Fruit fly (Drosophila melanogaster) whole organism, prepupa: ENCODE data around the gene pns.

Source experiments
- Blimp-1 ChIP-seq: fragments of 200-800 bp; sonication (Bioruptor generic); optimal IDR thresholded peaks from 3 replicates; lab custom pipeline; 2017; ENCODE audit warnings: missing biosample characterization, missing genetic modification characterization, mild to moderate bottlenecking, moderate library complexity, missing genetic modification reagents
- CG10631 ChIP-seq: fragments of 200-800 bp; sonication (Bioruptor generic); optimal IDR thresholded peaks from 2 replicates; lab custom pipeline; 2016; ENCODE audit warnings: missing biosample characterization, missing genetic modification characterization
- CG10669 ChIP-seq: fragments of 200-800 bp; sonication (Bioruptor generic); optimal IDR thresholded peaks from 3 replicates; lab custom pipeline; 2018; ENCODE audit warnings: missing biosample characterization, mild to moderate bottlenecking, missing genetic modification characterization, moderate library complexity
- CG1621 ChIP-seq: fragments of 200-800 bp; sonication (Bioruptor generic); optimal IDR thresholded peaks from 3 replicates; lab custom pipeline; 2018; ENCODE audit warnings: missing biosample characterization, mild to moderate bottlenecking, missing genetic modification characterization
- CG16779 ChIP-seq: fragments of 200-800 bp; sonication (Bioruptor generic); optimal IDR thresholded peaks from 3 replicates; lab custom pipeline; 2017; ENCODE audit warnings: missing biosample characterization, mild to moderate bottlenecking, missing genetic modification characterization
- CG31627 ChIP-seq: fragments of 200-800 bp; sonication (Bioruptor generic); optimal IDR thresholded peaks from 3 replicates; lab custom pipeline; 2016; ENCODE audit warnings: missing biosample characterization, missing genetic modification characterization
- CG6163 ChIP-seq: fragments of 200-800 bp; sonication (Bioruptor generic); IDR thresholded peaks from 3 replicates; pipeline ENCODE4 v1.3.6; 2022; ENCODE audit warnings: missing biosample characterization, missing genetic modification characterization
- CG6276 ChIP-seq: fragments of 200-800 bp; sonication (Bioruptor generic); optimal IDR thresholded peaks from 2 replicates; lab custom pipeline; 2017; ENCODE audit warnings: missing biosample characterization, mild to moderate bottlenecking, missing genetic modification characterization
- CG6854 ChIP-seq: fragments of 200-800 bp; sonication (Bioruptor generic); optimal IDR thresholded peaks from 2 replicates; lab custom pipeline; 2017; ENCODE audit warnings: missing biosample characterization, mild to moderate bottlenecking, missing genetic modification characterization
- CG7368 ChIP-seq: fragments of 200-800 bp; sonication (Bioruptor generic); optimal IDR thresholded peaks from 3 replicates; lab custom pipeline; 2016; ENCODE audit warnings: missing biosample characterization, missing genetic modification characterization
- CG8319 ChIP-seq: fragments of 200-800 bp; sonication (Bioruptor generic); optimal IDR thresholded peaks from 3 replicates; lab custom pipeline; 2016; ENCODE audit warnings: missing biosample characterization, missing genetic modification characterization
- CG8632 ChIP-seq: fragments of 200-800 bp; sonication (Bioruptor generic); optimal IDR thresholded peaks from 3 replicates; lab custom pipeline; 2016; ENCODE audit warnings: missing biosample characterization, missing genetic modification characterization
- Eip78C ChIP-seq: fragments of 200-800 bp; sonication (Bioruptor generic); peaks from one replicate; lab custom pipeline; 2016; ENCODE audit warnings: missing biosample characterization, missing genetic modification characterization
- Gug ChIP-seq: fragments of 200-800 bp; sonication (Bioruptor generic); IDR thresholded peaks from 2 replicates; pipeline ENCODE4 v1.3.6; 2022; ENCODE audit warnings: missing biosample characterization, missing genetic modification characterization
- Hr38 ChIP-seq: sonication (Bioruptor generic); optimal IDR thresholded peaks from 2 replicates; lab custom pipeline; 2016; ENCODE audit warnings: missing biosample characterization, missing genetic modification characterization
- Hr4 ChIP-seq: fragments of 200-800 bp; sonication (Bioruptor generic); optimal IDR thresholded peaks from 3 replicates; lab custom pipeline; 2016; ENCODE audit warnings: missing biosample characterization, missing genetic modification characterization
- Lpt ChIP-seq: fragments of 200-800 bp; sonication (Bioruptor generic); optimal IDR thresholded peaks from 3 replicates; lab custom pipeline; 2016; ENCODE audit warnings: missing biosample characterization, missing genetic modification characterization
- Met ChIP-seq: fragments of 200-800 bp; sonication (Bioruptor generic); optimal IDR thresholded peaks from 3 replicates; lab custom pipeline; 2016; ENCODE audit warnings: missing biosample characterization, missing genetic modification characterization
- OdsH ChIP-seq: fragments of 200-800 bp; sonication (Bioruptor generic); optimal IDR thresholded peaks from 3 replicates; lab custom pipeline; 2016; ENCODE audit warnings: missing biosample characterization, missing genetic modification characterization
- Smox ChIP-seq: fragments of 200-800 bp; sonication (Bioruptor generic); optimal IDR thresholded peaks from 3 replicates; lab custom pipeline; 2016; ENCODE audit warnings: missing biosample characterization, missing genetic modification characterization
- Sox102F ChIP-seq: fragments of 200-800 bp; sonication (Bioruptor generic); optimal IDR thresholded peaks from 2 replicates; lab custom pipeline; 2016; ENCODE audit warnings: missing biosample characterization, mild to moderate bottlenecking, missing genetic modification characterization
- Sox14 ChIP-seq: fragments of 200-800 bp; sonication (Bioruptor generic); optimal IDR thresholded peaks from 3 replicates; lab custom pipeline; 2016; ENCODE audit warnings: missing biosample characterization, missing genetic modification characterization
- Sox15 ChIP-seq: fragments of 200-800 bp; sonication (Bioruptor generic); optimal IDR thresholded peaks from 3 replicates; lab custom pipeline; 2016; ENCODE audit warnings: missing biosample characterization, missing genetic modification characterization
- achi ChIP-seq: fragments of 200-800 bp; sonication (Bioruptor generic); optimal IDR thresholded peaks from 3 replicates; lab custom pipeline; 2016; ENCODE audit warnings: missing biosample characterization, missing genetic modification characterization
- acj6 ChIP-seq: fragments of 200-800 bp; sonication (Bioruptor generic); optimal IDR thresholded peaks from 3 replicates; lab custom pipeline; 2016; ENCODE audit warnings: missing biosample characterization, missing genetic modification characterization
- cyc ChIP-seq: fragments of 200-800 bp; sonication (Bioruptor generic); optimal IDR thresholded peaks from 3 replicates; lab custom pipeline; 2016; ENCODE audit warnings: missing biosample characterization, missing genetic modification characterization
- dac ChIP-seq: fragments of 200-800 bp; sonication (Bioruptor generic); optimal IDR thresholded peaks from 2 replicates; lab custom pipeline; 2017; ENCODE audit warnings: missing biosample characterization, mild to moderate bottlenecking, missing genetic modification characterization
- dsx ChIP-seq: fragments of 200-800 bp; optimal IDR thresholded peaks from 3 replicates; lab custom pipeline; 2019; ENCODE audit warnings: missing biosample characterization, mild to moderate bottlenecking, missing genetic modification characterization, moderate library complexity; ENCODE audit not compliant: poor library complexity, severe bottlenecking
- esn ChIP-seq: fragments of 200-800 bp; sonication (Bioruptor generic); optimal IDR thresholded peaks from 2 replicates; lab custom pipeline; 2016; ENCODE audit warnings: missing biosample characterization, mild to moderate bottlenecking, missing genetic modification characterization, moderate library complexity
- fkh ChIP-seq: fragments of 200-800 bp; sonication (Bioruptor generic); optimal IDR thresholded peaks from 3 replicates; lab custom pipeline; 2017; ENCODE audit warnings: missing biosample characterization, mild to moderate bottlenecking, missing genetic modification characterization, moderate library complexity
- net ChIP-seq: fragments of 200-800 bp; sonication (Bioruptor generic); optimal IDR thresholded peaks from 3 replicates; lab custom pipeline; 2016; ENCODE audit warnings: missing biosample characterization, missing genetic modification characterization
- pdm3 ChIP-seq: fragments of 200-800 bp; sonication (Bioruptor generic); optimal IDR thresholded peaks from 3 replicates; lab custom pipeline; 2016; ENCODE audit warnings: missing biosample characterization, missing genetic modification characterization
- salr ChIP-seq, 2 experiments: fragments of 200-800 bp; sonication (Bioruptor generic); optimal IDR thresholded peaks; 3 replicates each; lab custom pipeline; 2016 to 2018; ENCODE audit warnings: missing biosample characterization in 2 of 2, missing genetic modification characterization in 2 of 2, mild to moderate bottlenecking in 1 of 2
- spab ChIP-seq: fragments of 200-800 bp; sonication (Bioruptor generic); optimal IDR thresholded peaks from 2 replicates; lab custom pipeline; 2017; ENCODE audit warnings: missing biosample characterization, mild to moderate bottlenecking, missing genetic modification characterization, missing genetic modification reagents
- ss ChIP-seq, 2 experiments: fragments of 200-800 bp; sonication (Bioruptor generic); optimal IDR thresholded peaks; 2 replicates in 1 of 2; 3 replicates in 1 of 2; lab custom pipeline; 2017 to 2018; ENCODE audit warnings: mild to moderate bottlenecking in 2 of 2, missing biosample characterization in 2 of 2, missing genetic modification characterization in 2 of 2, moderate library complexity in 1 of 2
- svp ChIP-seq: fragments of 200-800 bp; sonication (Bioruptor generic); peaks from one replicate; lab custom pipeline; 2016; ENCODE audit warnings: missing biosample characterization, missing genetic modification characterization
- topi ChIP-seq: fragments of 200-800 bp; sonication (Bioruptor generic); optimal IDR thresholded peaks from 3 replicates; lab custom pipeline; 2016; ENCODE audit warnings: missing biosample characterization, missing genetic modification characterization
- vri ChIP-seq: fragments of 200-800 bp; sonication (Bioruptor generic); optimal IDR thresholded peaks from 3 replicates; lab custom pipeline; 2016; ENCODE audit warnings: missing biosample characterization, mild to moderate bottlenecking, missing genetic modification characterization

Gene pns

DNA sequence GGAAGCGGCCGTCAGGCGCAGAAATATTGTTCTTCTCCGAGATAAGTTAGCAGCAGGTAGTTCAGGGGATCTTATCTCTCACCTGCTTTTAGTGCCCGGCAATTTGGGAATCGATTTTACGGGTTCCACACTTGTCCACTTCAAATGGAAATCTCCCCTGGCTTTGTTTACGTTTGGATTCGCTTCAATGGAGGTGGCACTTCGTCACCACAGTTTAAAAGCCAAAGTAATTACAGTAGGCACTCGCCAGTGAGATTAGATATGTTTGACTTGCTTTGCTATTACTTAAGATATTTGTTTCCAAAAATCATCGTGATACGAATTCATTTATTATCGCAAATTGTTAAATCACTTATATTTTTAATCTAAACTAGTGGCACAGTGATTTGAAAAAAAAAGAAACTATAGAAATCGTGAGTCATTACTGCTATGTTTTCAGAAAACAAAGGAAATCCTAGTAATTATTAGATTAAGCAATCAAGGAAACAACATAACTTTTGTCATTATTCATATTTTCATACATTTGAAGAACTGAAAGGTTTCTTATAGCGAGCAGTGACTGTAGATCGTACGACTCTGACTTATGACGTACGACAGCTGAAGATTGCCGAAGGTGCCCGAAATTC, 11.5 kb downstream of the pns start (continued):
- TF ChIP-seq Sox102F (GFP tag; lab: Kevin White, UChicago) (peak; percentile 64), OdsH (GFP tag; lab: Kevin White, UChicago) (no peak), CG10631 (GFP tag; lab: Kevin White, UChicago) (no peak), acj6 (GFP tag; lab: Kevin White, UChicago) (peak; percentile 65), Sox15 (GFP tag; lab: Kevin White, UChicago) (peak; percentile 37), CG6163 (GFP tag; lab: Robert Waterston, UW) (0 out of 3 replicates have a peak, but pooled peaks have one; percentile 15), CG6276 (GFP tag; lab: Kevin White, UChicago) (no peak), Blimp-1 (peak; percentile 52), achi (GFP tag; lab: Kevin White, UChicago) (no peak), vri (GFP tag; lab: Kevin White, UChicago) (peak; percentile 58), CG1621 (tag; lab: Kevin White, UChicago) (no peak), esn (GFP tag; lab: Kevin White, UChicago) (peak; percentile 86), dsx (GFP tag; lab: Kevin White, UChicago) (no peak), CG31627 (GFP tag; lab: Kevin White, UChicago) (peak; percentile 77), Lpt (GFP tag; lab: Kevin White, UChicago) (no peak), CG8319 (no peak), Eip78C (GFP tag; lab: Kevin White, UChicago) (peak; percentile 80), Gug (GFP tag; lab: Robert Waterston, UW) (no peak), cyc (peak; percentile 67), Smox (GFP tag; lab: Kevin White, UChicago) (peak; percentile 72), topi (GFP tag; lab: Kevin White, UChicago) (peak; percentile 76), Met (peak; percentile 79), dac (no peak)
- TF ChIP-seq, all 60 proteins: peak for 26

DNA sequence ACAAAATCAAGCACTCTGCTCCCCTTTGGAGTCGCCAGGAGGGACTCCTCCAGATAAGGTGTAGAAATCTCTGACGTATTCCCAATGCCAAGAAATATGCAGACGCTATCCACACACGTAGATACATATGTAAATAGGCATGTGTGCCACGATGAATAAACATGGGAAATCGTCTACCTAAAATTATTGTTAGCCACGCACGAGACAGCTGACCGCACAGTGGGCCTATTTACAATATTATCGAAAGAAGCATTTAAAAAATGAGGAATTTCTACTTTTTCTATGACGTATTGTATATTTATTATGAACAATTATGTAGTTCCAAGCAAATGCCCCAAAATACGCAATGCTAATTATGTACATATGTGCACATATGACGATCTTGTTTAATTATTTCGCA, 12.2 kb downstream of the pns start:
- TF ChIP-seq Hr4 (GFP tag; lab: Kevin White, UChicago) (peak; percentile 29), CG8632 (GFP tag; lab: Kevin White, UChicago) (no peak), Eip78C (GFP tag; lab: Kevin White, UChicago) (peak; percentile 43), fkh (GFP tag; lab: Kevin White, UChicago) (peak; percentile 46)
- TF ChIP-seq, all 60 proteins: peak for 3

DNA sequence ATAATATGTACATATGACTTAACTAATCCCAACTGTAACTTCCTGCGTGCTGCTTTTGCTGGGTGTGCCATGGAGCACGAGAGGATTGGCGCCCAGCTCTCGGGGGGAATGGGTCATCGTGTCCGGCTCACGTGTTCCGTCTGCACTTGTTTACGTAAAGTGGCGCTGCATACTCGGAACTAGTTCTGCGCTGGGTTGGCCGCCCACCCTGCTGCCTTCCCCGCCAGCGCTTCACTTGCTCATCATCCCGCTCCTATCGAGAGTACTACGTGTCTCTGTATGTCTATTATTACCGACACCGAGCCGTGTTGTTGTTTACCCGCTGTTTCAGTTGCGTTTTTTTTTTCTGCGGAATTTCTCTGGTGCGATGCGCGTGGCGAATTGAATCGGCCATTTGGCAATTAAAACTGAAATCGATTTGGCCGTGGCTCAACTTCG, 12.7 kb downstream of the pns start:
- TF ChIP-seq pdm3 (GFP tag; lab: Kevin White, UChicago) (no peak), net (GFP tag; lab: Kevin White, UChicago) (no peak), CG6163 (GFP tag; lab: Robert Waterston, UW) (peak; percentile 33; the same call in 1 of the 3 replicates), svp (GFP tag; lab: Kevin White, UChicago) (peak; percentile 26)

DNA sequence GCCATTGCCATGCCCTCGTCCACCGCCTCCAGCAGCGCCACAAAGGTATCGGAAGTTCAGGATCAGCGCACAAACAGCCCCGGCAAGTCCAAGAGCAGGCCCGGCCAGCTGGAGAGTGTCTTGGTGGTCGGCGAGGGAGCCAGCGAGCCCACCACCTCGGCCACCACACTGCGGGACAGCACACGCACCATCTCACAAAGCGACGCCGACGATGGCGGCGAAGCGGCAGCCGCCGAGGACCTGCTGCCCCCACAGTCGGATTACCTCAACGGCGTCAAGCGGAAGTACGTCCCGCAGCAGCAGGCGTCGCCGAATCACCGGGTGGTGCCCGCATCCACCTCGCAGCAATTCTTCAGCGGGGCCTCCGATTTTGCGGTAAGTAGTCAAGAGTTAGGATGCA, 14.0 kb downstream of the pns start:
- TF ChIP-seq svp (GFP tag; lab: Kevin White, UChicago) (peak; percentile 65), CG16779 (no peak)
- TF ChIP-seq, all 60 proteins: peak for 1

DNA sequence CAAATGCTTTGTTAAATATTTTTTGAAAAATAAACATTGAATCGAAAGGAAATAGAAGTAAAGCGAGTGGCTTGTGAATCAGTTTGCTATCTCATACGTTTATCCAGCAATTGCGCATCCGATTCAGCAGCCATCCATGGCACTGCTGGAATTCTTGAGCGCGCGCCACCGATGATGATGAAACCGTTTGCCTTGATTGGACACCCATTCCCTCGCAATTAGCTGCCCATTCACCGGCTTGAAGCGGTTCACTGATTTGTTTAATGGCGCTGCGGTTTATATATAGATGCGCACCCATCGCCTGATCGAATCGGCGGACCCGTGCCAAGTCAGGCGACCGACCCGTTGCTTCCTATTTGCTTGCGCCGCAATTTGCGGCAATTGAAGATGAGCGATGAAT, 16.3 kb downstream of the pns start, which contains the start of gene Pcyt2:
Gene Pcyt2, plus strand, starts transcription at position 301 of the 400 bp plus-strand sequence.
- no peak for TF ChIP-seq spab (GFP tag; lab: Kevin White, UChicago)
- TF ChIP-seq Hr38 (GFP tag; lab: Kevin White, UChicago), result no peak
- TF ChIP-seq CG7368 (GFP tag; lab: Kevin White, UChicago), result no peak
- TF ChIP-seq dsx (GFP tag; lab: Kevin White, UChicago), result no peak
- TF ChIP-seq CG8319, result no peak
- TF ChIP-seq svp (GFP tag; lab: Kevin White, UChicago), result no peak
- no peak for TF ChIP-seq CG6854
- no peak for TF ChIP-seq OdsH (GFP tag; lab: Kevin White, UChicago)
- no peak for TF ChIP-seq ss (GFP tag; optimal IDR thresholded peaks at IDR 0.05; lab: Kevin White, UChicago)
- no peak for TF ChIP-seq fkh (GFP tag; lab: Kevin White, UChicago)
- TF ChIP-seq CG8632 (GFP tag; lab: Kevin White, UChicago), result no peak
- TF ChIP-seq salr (GFP tag; optimal IDR thresholded peaks at IDR 0.05; lab: Kevin White, UChicago), result no peak
- TF ChIP-seq CG10669 (GFP tag; lab: Kevin White, UChicago), result no peak
- no peak for TF ChIP-seq Sox14 (GFP tag; lab: Kevin White, UChicago)
- no peak for TF ChIP-seq CG6276 (GFP tag; lab: Kevin White, UChicago)
- TF ChIP-seq, all 60 proteins: peak for 0
